Fruit fly (Drosophila melanogaster) whole organism, larva: Measurements from ENCODE around the gene CG11454.

ENCODE experiments used
- noc ChIP-seq: fragments of 200-800 bp; sonication (Bioruptor generic); optimal IDR thresholded peaks from 3 replicates; lab custom pipeline; 2019; ENCODE audit warnings: missing biosample characterization, mild to moderate bottlenecking, missing genetic modification characterization, moderate library complexity

CG11454 gene

DNA sequence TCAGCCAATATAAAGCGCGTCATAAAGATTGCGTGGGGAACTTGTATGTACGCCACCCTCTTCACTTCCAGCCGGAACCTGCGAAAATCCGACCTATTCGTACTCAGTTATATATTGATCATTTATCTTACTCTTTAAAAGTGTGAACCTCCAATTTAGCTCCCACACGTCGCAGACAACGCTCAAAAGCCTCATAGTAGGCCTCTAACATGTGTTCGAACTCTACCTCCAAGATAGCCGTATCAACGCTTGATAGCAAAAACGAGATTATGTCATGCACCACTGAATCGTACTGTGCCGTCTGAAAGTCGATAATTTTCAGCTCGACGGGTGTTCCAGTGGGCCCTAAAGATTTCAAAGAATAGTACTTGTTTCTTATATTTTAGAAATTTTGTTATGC lies 3.5 kb upstream of the CG11454 start:
- peak; percentile 12 for TF ChIP-seq noc (tag; lab: Kevin White, UChicago)

DNA sequence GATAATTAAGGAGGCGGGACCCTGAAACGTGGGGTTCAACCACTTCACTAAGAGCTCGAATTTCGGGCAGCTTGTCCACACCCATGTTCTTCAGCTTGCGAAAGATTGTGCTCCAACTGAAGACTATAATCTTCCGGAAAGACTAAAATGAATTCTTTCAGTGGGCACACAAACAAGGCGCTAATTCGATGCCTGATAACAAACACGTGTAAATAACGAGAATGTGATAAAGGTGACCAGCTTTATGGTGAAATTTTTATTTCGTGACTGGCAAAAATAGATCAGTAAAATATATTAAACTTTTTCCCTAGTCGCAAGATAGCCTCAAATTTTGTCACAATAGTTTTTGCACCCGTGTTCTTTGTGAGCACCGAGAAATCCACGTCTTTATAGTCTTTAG lies 2.3 kb upstream of the CG11454 start, which contains the start of the genes CG31975 and ovm:
Gene CG31975, minus strand, starts transcription at position 144 of the 400 bp plus-strand sequence.
Gene ovm, minus strand, starts transcription at position 144 of the 400 bp plus-strand sequence.
- peak; percentile 10 for TF ChIP-seq noc (tag; lab: Kevin White, UChicago)

- no peak for TF ChIP-seq noc (tag; lab: Kevin White, UChicago)
These were observed 3.4 kb downstream of the CG11454 start for dm6 chr2L:146503-146902.

dm6 chr2L:153142-153541 lies 10.0 kb downstream of the CG11454 start, which contains the start of gene CG42399:
Gene CG42399 (minus strand): TSS chr2L:153300.
- TF ChIP-seq noc (tag; lab: Kevin White, UChicago) = no peak

DNA sequence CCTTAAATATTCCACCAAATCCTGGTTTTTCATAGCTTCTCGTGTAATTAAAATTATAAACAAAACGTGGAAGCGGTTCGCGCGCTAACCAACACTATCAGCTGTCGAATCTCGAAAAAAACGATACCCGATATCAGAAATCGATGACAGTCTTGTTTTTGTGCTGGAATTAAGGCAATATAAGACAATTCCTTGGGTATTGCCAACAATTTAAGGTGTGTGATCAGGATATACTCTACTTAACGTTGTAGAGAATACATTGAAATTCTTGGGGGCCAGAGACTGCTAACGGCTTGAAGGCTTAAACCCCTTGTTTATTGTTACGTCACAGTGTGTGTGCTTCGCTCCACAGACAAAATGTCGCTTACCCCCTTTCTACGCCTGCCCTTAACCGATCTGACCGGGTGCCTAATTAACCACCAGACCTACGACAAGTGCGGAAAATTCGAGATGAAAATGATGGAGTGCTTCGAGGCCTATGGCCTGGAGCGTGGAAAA lies 12.1 kb downstream of the CG11454 start, which contains the start of gene Pus10:
Gene Pus10, minus strand, starts transcription at position 91 of the 498 bp plus-strand sequence.
- no peak for TF ChIP-seq noc (tag; lab: Kevin White, UChicago)

- no peak for TF ChIP-seq noc (tag; lab: Kevin White, UChicago)
These were observed 12.9 kb downstream of the CG11454 start, which contains the start of gene CG3436 for dm6 chr2L:155994-156393. Gene CG3436 (plus strand): TSS chr2L:156029.

DNA sequence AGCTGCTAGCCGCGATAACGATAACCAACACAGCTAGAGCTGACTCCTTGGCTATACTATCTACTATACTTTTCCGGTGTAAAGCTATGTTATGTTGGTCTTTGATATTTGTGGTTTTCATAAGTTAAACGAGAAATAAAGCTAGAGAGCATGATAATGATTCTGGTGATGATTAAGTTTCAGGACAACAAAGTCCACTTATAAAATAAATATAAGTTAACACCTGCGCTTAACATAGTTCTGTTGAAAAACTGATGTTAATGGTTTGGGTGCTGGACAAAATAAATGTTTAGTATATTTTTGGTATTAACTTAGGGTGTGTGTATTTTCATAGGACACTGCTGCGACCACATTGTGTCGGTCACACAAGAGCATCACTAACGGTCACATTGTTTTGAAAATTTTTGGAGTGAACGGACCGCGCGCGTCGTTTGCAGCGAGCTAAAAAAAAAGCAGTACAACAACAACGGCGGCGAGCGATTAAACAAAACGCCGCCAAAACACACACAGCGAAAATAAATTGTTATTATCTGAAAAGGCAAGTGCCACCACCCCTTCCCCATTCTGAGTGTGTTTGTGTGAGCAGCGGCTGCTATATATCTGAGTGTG lies 15.6 kb downstream of the CG11454 start, which contains the start of the genes CG33635 and spen:
Gene CG33635, minus strand, starts transcription at position 16 of the 609 bp plus-strand sequence.
Gene spen, plus strand, starts transcription at position 384 of the 609 bp plus-strand sequence.
- TF ChIP-seq noc (tag; lab: Kevin White, UChicago) = peak; percentile 50

DNA sequence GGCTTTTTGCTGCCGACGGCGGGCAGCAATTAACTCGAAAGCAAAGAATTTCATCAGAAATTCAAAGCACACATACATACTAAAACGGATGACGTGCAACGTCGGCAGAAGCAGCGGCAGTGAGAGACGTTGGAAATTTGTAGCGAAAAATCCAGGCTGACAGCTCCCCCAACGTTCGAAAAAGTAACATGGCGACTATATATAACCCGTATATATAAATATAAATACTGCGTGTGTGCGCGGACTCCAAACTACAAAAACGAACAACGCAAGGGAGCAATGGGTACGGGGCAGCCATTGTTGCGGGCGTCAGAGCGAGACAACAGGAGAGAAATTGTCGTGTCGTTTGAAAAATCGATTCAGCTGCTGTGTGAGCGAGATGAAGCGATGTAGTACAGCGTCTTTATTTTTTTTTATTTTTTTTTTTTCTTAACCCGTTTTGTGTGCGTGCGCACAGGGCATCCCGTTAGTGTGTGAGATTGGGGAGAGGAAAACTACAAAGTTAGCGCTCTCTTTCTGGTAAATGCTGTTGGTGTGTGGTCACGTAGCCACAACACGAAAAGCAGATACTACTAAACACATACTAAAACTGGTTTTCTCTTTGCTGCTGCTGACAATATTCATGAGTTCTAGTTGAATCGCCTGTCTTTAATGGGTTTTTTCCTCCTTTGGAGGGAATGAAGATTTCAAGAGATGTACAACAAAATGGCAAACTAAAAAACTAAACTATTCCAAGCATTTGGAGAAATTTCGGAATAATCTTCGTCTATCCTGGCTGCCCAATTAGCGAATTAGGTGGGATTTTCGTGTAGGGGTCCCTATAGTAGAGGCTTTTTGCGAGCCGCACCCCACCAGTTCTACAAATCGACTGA lies 17.7 kb downstream of the CG11454 start:
- peak; percentile 77 for TF ChIP-seq noc (tag; lab: Kevin White, UChicago)

- TF ChIP-seq noc (tag; lab: Kevin White, UChicago) = peak; percentile 39
These were observed 18.5 kb downstream of the CG11454 start for dm6 chr2L:161453-162175.

DNA sequence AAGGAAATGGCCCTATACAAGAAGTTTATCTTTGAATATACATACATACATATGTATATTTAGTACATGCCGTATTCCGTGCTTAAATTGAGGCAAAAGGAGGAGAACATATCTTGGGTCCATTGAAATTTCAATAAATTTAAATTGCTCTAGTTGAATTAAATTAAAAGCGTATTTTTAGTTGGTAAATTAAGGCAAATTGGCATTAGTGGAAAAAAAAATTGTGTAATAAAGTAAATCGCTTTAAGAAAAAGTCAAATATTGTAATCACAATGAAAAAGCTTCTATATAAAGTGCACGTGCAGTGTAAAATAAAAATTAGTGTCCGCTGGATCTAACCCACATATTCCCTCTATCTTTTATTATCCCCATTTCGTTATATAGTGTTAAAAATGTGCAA lies 19.1 kb downstream of the CG11454 start:
- TF ChIP-seq noc (tag; lab: Kevin White, UChicago) = no peak

- peak; percentile 12 for TF ChIP-seq noc (tag; lab: Kevin White, UChicago)
These were observed 20.1 kb downstream of the CG11454 start for dm6 chr2L:163229-163628.

DNA sequence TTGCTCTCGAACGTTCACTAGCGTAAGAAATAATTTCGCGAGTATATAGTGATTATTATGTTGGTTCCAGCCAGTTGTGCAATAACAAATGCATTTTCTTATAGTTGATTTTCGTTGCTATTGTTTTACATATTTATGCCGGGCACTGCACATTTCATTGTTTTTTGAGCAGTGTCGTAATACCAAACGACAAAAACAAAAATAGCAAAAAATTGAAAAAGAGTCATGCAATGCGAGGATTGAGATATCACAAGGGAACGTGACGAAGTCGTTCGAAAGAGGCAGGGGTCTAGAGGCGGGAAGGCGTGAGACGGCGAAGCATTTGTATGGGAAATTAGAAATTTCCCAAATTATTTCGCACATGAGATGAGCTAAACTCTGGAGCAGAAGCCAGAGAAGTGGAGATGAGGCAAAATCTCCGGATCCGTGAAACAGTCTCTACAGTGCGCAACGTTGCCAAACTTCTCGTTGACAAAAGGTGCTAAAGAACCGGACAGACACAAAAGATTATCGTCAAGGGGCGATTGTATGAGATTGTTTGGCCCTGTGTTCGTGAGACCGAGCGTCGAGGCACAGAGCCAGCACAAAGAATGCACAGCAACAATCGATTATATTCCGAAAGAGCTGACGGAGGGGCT lies 22.2 kb downstream of the CG11454 start:
- no peak for TF ChIP-seq noc (tag; lab: Kevin White, UChicago)

- TF ChIP-seq noc (tag; lab: Kevin White, UChicago) = peak; percentile 93
These were observed 23.3 kb downstream of the CG11454 start for dm6 chr2L:166115-167069.
